Fruit fly (Drosophila melanogaster): ENCODE data around the gene CG32817.
A peak's percentile ranks its signal among the peaks of the same experiment; 100 is the strongest.

Gene CG32817

dm6 chrX:520215-520861, 41.5 kb downstream of the CG32817 start (continued):
- TF ChIP-seq fd102C (GFP tag; optimal IDR thresholded peaks at IDR 0.05) (no peak), tna (GFP tag; IDR thresholded peaks at IDR 0.05; ENCODE audit: partially characterized antibody) (no peak), CG8388 (GFP tag; optimal IDR thresholded peaks at IDR 0.05) (no peak), Nf-YB (GFP tag; optimal IDR thresholded peaks at IDR 0.05) (peak; percentile 12), chm (GFP tag; IDR thresholded peaks at IDR 0.05) (no peak), pita (GFP tag; optimal IDR thresholded peaks at IDR 0.05) (no peak), Trl (optimal IDR thresholded peaks at IDR 0.05) (peak in 1 of 2 experiments; percentile 2), Trl (GFP tag; optimal IDR thresholded peaks at IDR 0.05) (no peak), CG16813 (GFP tag; IDR thresholded peaks at IDR 0.05; ENCODE audit: partially characterized antibody) (no peak), CkIIα-i1 (GFP tag; IDR thresholded peaks at IDR 0.05) (no peak), Fer2 (tag; optimal IDR thresholded peaks at IDR 0.05) (no peak), pb (GFP tag; optimal IDR thresholded peaks at IDR 0.05) (no peak), NC2α (GFP tag; optimal IDR thresholded peaks at IDR 0.05) (no peak), kni (GFP tag; optimal IDR thresholded peaks at IDR 0.05) (peak; percentile 71), ham (GFP tag; IDR thresholded peaks at IDR 0.05) (no peak), CG11504 (tag; optimal IDR thresholded peaks at IDR 0.05) (no peak), cas (GFP tag; IDR thresholded peaks at IDR 0.05) (no peak), Sox102F (GFP tag; optimal IDR thresholded peaks at IDR 0.05) (no peak), CG4328 (GFP tag; optimal IDR thresholded peaks at IDR 0.05) (no peak), org-1 (GFP tag; optimal IDR thresholded peaks at IDR 0.05) (no peak), CG2875 (GFP tag; optimal IDR thresholded peaks at IDR 0.05) (no peak), CG18011 (GFP tag; optimal IDR thresholded peaks at IDR 0.05) (no peak), pho (GFP tag; optimal IDR thresholded peaks at IDR 0.05) (no peak), ssp (GFP tag; IDR thresholded peaks at IDR 0.05) (no peak), tap (tag; optimal IDR thresholded peaks at IDR 0.05) (no peak), gt (GFP tag; IDR thresholded peaks at IDR 0.05) (no peak), yki (optimal IDR thresholded peaks at IDR 0.05) (no peak), CG4404 (GFP tag; IDR thresholded peaks at IDR 0.05) (no peak), CG13894 (tag; optimal IDR thresholded peaks at IDR 0.05) (peak; percentile 59), chinmo (GFP tag; IDR thresholded peaks at IDR 0.05; ENCODE audit: partially characterized antibody) (0 out of 4 replicates have a peak, but pooled peaks have one; percentile 71), CG32532 (GFP tag; IDR thresholded peaks at IDR 0.05) (no peak), H15 (GFP tag; IDR thresholded peaks at IDR 0.05) (no peak), sens (GFP tag) (peak; percentile 57), so (GFP tag; IDR thresholded peaks at IDR 0.05) (no peak), Kr (GFP tag; optimal IDR thresholded peaks at IDR 0.05) (peak; percentile 87), usp (GFP tag; optimal IDR thresholded peaks at IDR 0.05) (no peak), CG9876 (GFP tag; optimal IDR thresholded peaks at IDR 0.05) (no peak), CG17912 (GFP tag; optimal IDR thresholded peaks at IDR 0.05) (no peak), E2f1 (GFP tag; IDR thresholded peaks at IDR 0.05) (no peak), CG6689 (GFP tag; IDR thresholded peaks at IDR 0.05) (no peak), btn (GFP tag; optimal IDR thresholded peaks at IDR 0.05) (no peak), TFAM (GFP tag; optimal IDR thresholded peaks at IDR 0.05) (no peak), CG1792 (GFP tag; optimal IDR thresholded peaks at IDR 0.05) (no peak), CG12071 (GFP tag; optimal IDR thresholded peaks at IDR 0.05) (no peak), dimm (GFP tag; IDR thresholded peaks at IDR 0.05) (no peak), lmd (GFP tag; IDR thresholded peaks at IDR 0.05) (no peak), otp (GFP tag; IDR thresholded peaks at IDR 0.05) (no peak), CG13624 (GFP tag; optimal IDR thresholded peaks at IDR 0.05) (no peak), crol (GFP tag; IDR thresholded peaks at IDR 0.05) (peak; percentile 79), ro (GFP tag; IDR thresholded peaks at IDR 0.05) (no peak), CG4617 (GFP tag; optimal IDR thresholded peaks at IDR 0.05; ENCODE audit: borderline replicate concordance) (no peak), chn (GFP tag; optimal IDR thresholded peaks at IDR 0.05) (no peak)

Data from whole organism, embryonic.